Worm (Caenorhabditis elegans): ENCODE data around the gene mma-1.

DNA sequence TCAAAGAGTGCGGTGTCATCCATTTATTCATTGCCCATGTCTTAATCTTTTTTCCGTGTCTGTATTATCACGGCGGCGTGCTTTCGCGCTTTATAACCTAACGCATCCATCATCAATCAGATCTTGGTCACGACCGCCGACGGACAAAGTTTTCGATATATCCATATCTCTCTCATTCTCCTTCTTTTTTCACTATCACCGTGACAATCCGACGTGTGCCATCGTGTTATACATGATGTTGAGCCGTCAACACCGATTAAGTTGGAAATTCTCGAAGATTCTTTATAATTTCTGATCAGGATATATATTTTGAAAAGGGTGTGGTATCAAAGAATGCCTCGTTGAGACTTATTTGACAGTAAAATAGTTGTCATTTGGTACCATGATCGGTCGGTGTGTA is 39.2 kb downstream of the mma-1 start:
- no peak for TF ChIP-seq mbf-1 (tag; optimal IDR thresholded peaks at IDR 0.05)
- TF ChIP-seq alr-1 (tag; optimal IDR thresholded peaks at IDR 0.05) = no peak
- TF ChIP-seq blmp-1 (tag; optimal IDR thresholded peaks at IDR 0.05; ENCODE audit: insufficient read depth) = no peak
- no peak for TF ChIP-seq ztf-11 (tag; optimal IDR thresholded peaks at IDR 0.05)
